Worm (Caenorhabditis elegans): ENCODE measurements around the gene Y40A1A.3.

DNA sequence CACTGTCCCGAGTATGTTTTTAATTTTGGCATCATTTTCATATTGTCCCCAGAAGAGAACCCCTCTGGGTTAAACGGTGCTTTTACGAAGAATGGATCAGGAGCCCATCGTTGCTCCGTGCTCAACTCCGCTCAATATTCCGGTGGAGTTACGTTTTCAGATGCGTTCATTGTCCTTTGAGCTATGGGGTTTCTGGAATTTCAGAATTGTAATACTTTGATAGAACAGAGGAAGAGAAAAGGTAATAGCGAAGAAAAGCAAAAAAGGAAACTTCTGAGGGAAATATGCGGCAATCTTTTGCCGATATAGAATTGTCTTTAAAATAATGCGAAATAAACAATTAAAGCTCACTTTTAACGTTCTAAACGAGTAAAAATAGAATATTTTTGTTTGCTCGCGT lies at the start of gene Y40A1A.3:
- no peak for TF ChIP-seq rbr-2 (tag; optimal IDR thresholded peaks at IDR 0.05)
- TF ChIP-seq lin-13 (GFP tag; optimal IDR thresholded peaks at IDR 0.05), result no peak
- no peak for TF ChIP-seq lin-29 (GFP tag; IDR thresholded peaks at IDR 0.05)
- no peak for TF ChIP-seq nhr-76 (tag; optimal IDR thresholded peaks at IDR 0.05)
- TF ChIP-seq unc-62 (GFP tag; optimal IDR thresholded peaks at IDR 0.05 in 1 of 2), result no peak
- no peak for TF ChIP-seq unc-62 (tag; optimal IDR thresholded peaks at IDR 0.05)
- no peak for TF ChIP-seq pqm-1 (tag; optimal IDR thresholded peaks at IDR 0.05)
- TF ChIP-seq nhr-11 (tag; optimal IDR thresholded peaks at IDR 0.05), result no peak
- no peak for TF ChIP-seq R02D3.7 (tag; optimal IDR thresholded peaks at IDR 0.05)
- TF ChIP-seq dpl-1 (GFP tag; optimal IDR thresholded peaks at IDR 0.05), result no peak
